Worm (Caenorhabditis elegans): ENCODE measurements around the gene F38H4.5.
A peak's percentile ranks its signal among the peaks of the same experiment; 100 is the strongest.

F38H4.5 gene

DNA sequence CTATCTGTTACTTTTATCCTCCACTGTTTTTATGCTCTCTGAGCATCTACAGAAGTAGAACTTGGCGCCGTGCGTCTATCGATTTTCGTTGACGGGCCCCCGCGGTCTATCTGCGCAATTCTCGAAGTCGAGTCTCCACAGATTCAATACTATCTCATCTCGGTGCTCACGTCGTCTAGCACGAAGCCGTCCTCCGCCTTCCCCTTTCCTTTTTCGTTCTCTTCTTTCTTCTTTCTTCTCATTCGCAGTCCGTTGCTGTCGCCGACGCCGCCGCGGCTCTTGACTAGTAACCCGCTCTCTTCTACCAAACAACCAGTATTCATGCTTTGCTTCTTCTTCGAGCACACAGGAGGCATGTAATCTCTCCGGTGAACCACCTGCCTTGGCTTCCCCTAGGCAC, 19.1 kb downstream of the F38H4.5 start (continued):
- TF ChIP-seq zag-1 (tag; optimal IDR thresholded peaks at IDR 0.05) (no peak), C04F5.9 (tag; optimal IDR thresholded peaks at IDR 0.05) (no peak), nhr-90 (tag; optimal IDR thresholded peaks at IDR 0.05; ENCODE audit: poor library complexity) (no peak), nhr-11 (tag; optimal IDR thresholded peaks at IDR 0.05) (no peak), egl-27 (tag; optimal IDR thresholded peaks at IDR 0.05) (no peak), sox-4 (tag; optimal IDR thresholded peaks at IDR 0.05) (peak; percentile 42), aly-2 (tag; optimal IDR thresholded peaks at IDR 0.05) (no peak), tlp-1 (tag; optimal IDR thresholded peaks at IDR 0.05) (no peak), fkh-8 (tag; optimal IDR thresholded peaks at IDR 0.05) (peak; percentile 89), Y116A8C.19 (tag; optimal IDR thresholded peaks at IDR 0.05; ENCODE audit: borderline replicate concordance) (no peak), ztf-11 (tag; optimal IDR thresholded peaks at IDR 0.05) (peak in 1 of 2 experiments; percentile 42), nhr-237 (tag; optimal IDR thresholded peaks at IDR 0.05) (no peak), dsc-1 (tag; optimal IDR thresholded peaks at IDR 0.05) (peak; percentile 44), nhr-28 (tag; optimal IDR thresholded peaks at IDR 0.05) (no peak), nhr-20 (tag; optimal IDR thresholded peaks at IDR 0.05) (peak; percentile 3), snpc-4 (tag; optimal IDR thresholded peaks at IDR 0.05) (no peak), ets-5 (GFP tag; IDR thresholded peaks at IDR 0.05) (no peak), nhr-71 (tag; optimal IDR thresholded peaks at IDR 0.05) (peak; percentile 51), ceh-82 (tag; optimal IDR thresholded peaks at IDR 0.05) (peak in 2 of 3 experiments; percentile 28 to 63), lin-13 (GFP tag; optimal IDR thresholded peaks at IDR 0.05) (no peak), dpl-1 (GFP tag; optimal IDR thresholded peaks at IDR 0.05) (peak in 1 of 3 experiments; percentile 20), isw-1 (GFP tag; IDR thresholded peaks at IDR 0.05) (peak; percentile 28), ztf-4 (tag; optimal IDR thresholded peaks at IDR 0.05) (no peak), unc-62 (GFP tag; optimal IDR thresholded peaks at IDR 0.05) (no peak), efl-1 (optimal IDR thresholded peaks at IDR 0.05) (peak; percentile 7 to 26), efl-1 (GFP tag; optimal IDR thresholded peaks at IDR 0.05 in 1 of 2) (no peak), pag-3 (tag; optimal IDR thresholded peaks at IDR 0.05; ENCODE audit: borderline replicate concordance, insufficient read depth) (no peak), nhr-12 (tag; optimal IDR thresholded peaks at IDR 0.05) (no peak), nhr-84 (tag; optimal IDR thresholded peaks at IDR 0.05) (no peak), fkh-4 (tag; optimal IDR thresholded peaks at IDR 0.05; ENCODE audit: borderline replicate concordance) (no peak), lin-14 (GFP tag; optimal IDR thresholded peaks at IDR 0.05) (peak; percentile 82), efl-3 (GFP tag; optimal IDR thresholded peaks at IDR 0.05) (no peak), mep-1 (tag; optimal IDR thresholded peaks at IDR 0.05) (no peak), unc-86 (tag; optimal IDR thresholded peaks at IDR 0.05) (peak; percentile 59), ceh-88 (GFP tag; IDR thresholded peaks at IDR 0.05) (no peak; the same call in 1 of the 2 replicates), sptf-1 (tag; optimal IDR thresholded peaks at IDR 0.05) (no peak), swsn-7 (tag; optimal IDR thresholded peaks at IDR 0.05) (peak; percentile 41), ama-1 (optimal IDR thresholded peaks at IDR 0.05) (no peak), C34B4.2 (tag; optimal IDR thresholded peaks at IDR 0.05) (no peak), nhr-85 (tag) (no peak), F16B12.6 (tag; optimal IDR thresholded peaks at IDR 0.05) (no peak), unc-30 (tag; optimal IDR thresholded peaks at IDR 0.05) (no peak), jun-1 (tag; optimal IDR thresholded peaks at IDR 0.05) (no peak), lir-3 (tag; optimal IDR thresholded peaks at IDR 0.05; ENCODE audit: poor library complexity) (no peak), nhr-19 (GFP tag; conservative IDR thresholded peaks at IDR 0.05) (no peak; the same call in 1 of the 2 replicates), mdl-1 (tag; optimal IDR thresholded peaks at IDR 0.05) (no peak), xbp-1 (tag; optimal IDR thresholded peaks at IDR 0.05) (peak; percentile 3)

Data from whole organism, L1 larva.